Worm (Caenorhabditis elegans) whole organism, mixed stage, embryonic: ENCODE measurements around the gene cat-1.

ENCODE experiments used
- M03D4.4 ChIP-seq: sonication (generic microtip); optimal IDR thresholded peaks from 2 replicates; lab custom pipeline; 2017; ENCODE audit warnings: mild to moderate bottlenecking, missing genetic modification characterization, missing compliant biosample characterization
- bed-3 ChIP-seq: fragments of 200-800 bp; sonication (Bioruptor generic); optimal IDR thresholded peaks from 3 replicates; lab custom pipeline; 2018; ENCODE audit warnings: mild to moderate bottlenecking, missing genetic modification characterization, moderate library complexity, missing compliant biosample characterization
- blmp-1 ChIP-seq: fragments of 150-350 bp; optimal IDR thresholded peaks from 2 replicates; lab custom pipeline; 2014; ENCODE audit warnings: missing biosample characterization, missing genetic modification characterization
- ceh-39 ChIP-seq: fragments of 150-350 bp; optimal IDR thresholded peaks from 2 replicates; lab custom pipeline; 2014; ENCODE audit warnings: missing biosample characterization, missing genetic modification characterization
- ceh-43 ChIP-seq: fragments of 200-800 bp; sonication (Bioruptor generic); optimal IDR thresholded peaks from 2 replicates; lab custom pipeline; 2018; ENCODE audit warnings: mild to moderate bottlenecking, missing genetic modification characterization, moderate library complexity, missing compliant biosample characterization
- ceh-83 ChIP-seq: fragments of 200-800 bp; sonication (Bioruptor generic); optimal IDR thresholded peaks from 2 replicates; lab custom pipeline; 2018; ENCODE audit warnings: mild to moderate bottlenecking, missing genetic modification characterization, missing compliant biosample characterization
- ces-1 ChIP-seq: fragments of 150-350 bp; optimal IDR thresholded peaks from 2 replicates; lab custom pipeline; 2014; ENCODE audit warnings: missing biosample characterization, missing genetic modification reagents, missing genetic modification characterization
- drap-1 ChIP-seq: fragments of 200-800 bp; sonication (Bioruptor generic); optimal IDR thresholded peaks from 3 replicates; lab custom pipeline; 2018; ENCODE audit warnings: mild to moderate bottlenecking, missing genetic modification characterization, missing compliant biosample characterization
- elt-3 ChIP-seq: fragments of 150-350 bp; optimal IDR thresholded peaks from 2 replicates; lab custom pipeline; 2014; ENCODE audit warnings: missing biosample characterization, missing genetic modification characterization
- flh-1 ChIP-seq: fragments of 200-800 bp; sonication (Bioruptor generic); optimal IDR thresholded peaks from 2 replicates; lab custom pipeline; 2018; ENCODE audit warnings: mild to moderate bottlenecking, missing genetic modification characterization, moderate library complexity, missing compliant biosample characterization
- ham-2 ChIP-seq: fragments of 200-800 bp; sonication (Bioruptor generic); optimal IDR thresholded peaks from 2 replicates; lab custom pipeline; 2018; ENCODE audit warnings: mild to moderate bottlenecking, missing genetic modification characterization, missing compliant biosample characterization
- hlh-1 ChIP-seq: fragments of 150-350 bp; optimal IDR thresholded peaks from 2 replicates; lab custom pipeline; 2014; ENCODE audit warnings: missing biosample characterization, missing genetic modification reagents, missing genetic modification characterization
- lin-13 ChIP-seq: fragments of 150-350 bp; optimal IDR thresholded peaks from 2 replicates; lab custom pipeline; 2014; ENCODE audit warnings: missing biosample characterization, missing genetic modification characterization
- lin-32 ChIP-seq: fragments of 200-800 bp; sonication (Bioruptor generic); optimal IDR thresholded peaks from 2 replicates; lab custom pipeline; 2018; ENCODE audit warnings: mild to moderate bottlenecking, missing genetic modification characterization, missing compliant biosample characterization
- lsy-2 ChIP-seq: fragments of 150-350 bp; optimal IDR thresholded peaks from 2 replicates; lab custom pipeline; 2014; ENCODE audit warnings: missing biosample characterization, missing genetic modification characterization
- mep-1 ChIP-seq: fragments of 150-350 bp; optimal IDR thresholded peaks from 2 replicates; lab custom pipeline; 2017; ENCODE audit warnings: missing biosample characterization, missing genetic modification reagents, missing genetic modification characterization, inconsistent platforms
- mls-2 ChIP-seq: sonication (generic microtip); optimal IDR thresholded peaks from 2 replicates; lab custom pipeline; 2016; ENCODE audit warnings: mild to moderate bottlenecking, missing genetic modification characterization, moderate library complexity, missing compliant biosample characterization
- nhr-12 ChIP-seq: fragments of 150-350 bp; optimal IDR thresholded peaks from 2 replicates; lab custom pipeline; 2014; ENCODE audit warnings: missing biosample characterization, missing genetic modification characterization
- nhr-2 ChIP-seq: fragments of 150-350 bp; optimal IDR thresholded peaks from 2 replicates; lab custom pipeline; 2014; ENCODE audit warnings: missing biosample characterization, missing genetic modification characterization
- nhr-237 ChIP-seq: fragments of 150-350 bp; optimal IDR thresholded peaks from 2 replicates; lab custom pipeline; 2014; ENCODE audit warnings: missing biosample characterization, missing genetic modification characterization
- nhr-28 ChIP-seq: fragments of 150-350 bp; optimal IDR thresholded peaks from 2 replicates; lab custom pipeline; 2014; ENCODE audit warnings: missing biosample characterization, missing genetic modification characterization
- nhr-76 ChIP-seq: sonication (generic microtip); optimal IDR thresholded peaks from 2 replicates; lab custom pipeline; 2017; ENCODE audit warnings: missing biosample characterization, missing genetic modification characterization
- pha-4 ChIP-seq: fragments of 150-350 bp; optimal IDR thresholded peaks from 2 replicates; lab custom pipeline; 2018; ENCODE audit warnings: missing biosample characterization, missing genetic modification reagents, missing genetic modification characterization
- sem-2 ChIP-seq: fragments of 200-800 bp; sonication (Bioruptor generic); optimal IDR thresholded peaks from 2 replicates; lab custom pipeline; 2018; ENCODE audit warnings: mild to moderate bottlenecking, missing genetic modification characterization, missing compliant biosample characterization
- snpc-4 ChIP-seq: fragments of 150-350 bp; optimal IDR thresholded peaks from 2 replicates; lab custom pipeline; 2014; ENCODE audit warnings: missing biosample characterization, missing genetic modification characterization
- sptf-1 ChIP-seq: sonication (generic microtip); optimal IDR thresholded peaks from 2 replicates; lab custom pipeline; 2017; ENCODE audit warnings: mild to moderate bottlenecking, missing genetic modification characterization, moderate library complexity, missing compliant biosample characterization
- tbx-8 ChIP-seq: fragments of 200-800 bp; sonication (Bioruptor generic); optimal IDR thresholded peaks from 2 replicates; lab custom pipeline; 2018; ENCODE audit warnings: mild to moderate bottlenecking, missing genetic modification characterization, moderate library complexity, missing compliant biosample characterization
- unc-120 ChIP-seq: sonication (generic microtip); optimal IDR thresholded peaks from 2 replicates; lab custom pipeline; 2017; ENCODE audit warnings: missing genetic modification characterization, missing compliant biosample characterization; ENCODE audit not compliant: poor library complexity, severe bottlenecking
- unc-39 ChIP-seq: fragments of 150-350 bp; optimal IDR thresholded peaks from 2 replicates; lab custom pipeline; 2014; ENCODE audit warnings: missing biosample characterization, missing genetic modification characterization
- unc-62 ChIP-seq: fragments of 150-350 bp; optimal IDR thresholded peaks from 2 replicates; lab custom pipeline; 2014; ENCODE audit warnings: missing biosample characterization, missing genetic modification reagents, missing genetic modification characterization
- zip-8 ChIP-seq: fragments of 150-350 bp; optimal IDR thresholded peaks from 2 replicates; lab custom pipeline; 2014; ENCODE audit warnings: missing biosample characterization, missing genetic modification characterization
- ztf-11 ChIP-seq: fragments of 150-350 bp; optimal IDR thresholded peaks from 2 replicates; lab custom pipeline; 2014; ENCODE audit warnings: missing biosample characterization, missing genetic modification characterization

Gene cat-1

DNA sequence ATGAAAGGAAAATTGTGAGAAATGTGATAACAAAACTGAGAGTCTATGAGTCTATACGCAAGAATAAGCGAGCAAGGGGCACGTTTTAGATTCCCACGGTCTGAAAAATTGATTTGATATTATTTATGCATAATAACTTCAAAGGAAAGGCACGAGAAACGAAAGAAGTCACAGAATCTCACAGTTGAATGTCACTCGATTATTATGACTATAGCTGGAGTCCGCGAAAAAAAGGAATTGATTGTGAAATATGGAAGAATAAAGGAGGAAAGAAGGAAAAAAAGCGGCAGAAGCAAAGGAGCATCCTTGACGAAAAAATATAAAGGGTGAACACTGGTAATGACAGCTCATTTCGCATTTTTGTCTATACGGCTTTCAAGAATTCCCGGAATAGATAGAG, at the start of gene cat-1:
cat-1 (minus strand) TSS at position 101 of the 400 bp plus-strand sequence.
- TF ChIP-seq nhr-12 (tag; lab: Kevin White, UChicago) (no peak), drap-1 (GFP tag; lab: Kevin White, UChicago) (no peak), nhr-28 (tag; lab: Kevin White, UChicago) (no peak), bed-3 (GFP tag; lab: Kevin White, UChicago) (no peak), hlh-1 (tag; lab: Kevin White, UChicago) (no peak), mls-2 (tag; lab: Kevin White, UChicago) (no peak), unc-39 (tag; lab: Kevin White, UChicago) (no peak), M03D4.4 (tag; lab: Kevin White, UChicago) (no peak), ham-2 (GFP tag; lab: Kevin White, UChicago) (no peak), ztf-11 (tag; lab: Kevin White, UChicago) (no peak), nhr-76 (tag; lab: Kevin White, UChicago) (no peak), blmp-1 (no peak), mep-1 (tag; lab: Kevin White, UChicago) (no peak), nhr-2 (tag; lab: Kevin White, UChicago) (no peak), unc-62 (GFP tag; lab: Kevin White, UChicago) (no peak), pha-4 (tag; lab: Kevin White, UChicago) (no peak), sptf-1 (tag; lab: Kevin White, UChicago) (no peak), zip-8 (no peak), ceh-83 (GFP tag; lab: Kevin White, UChicago) (no peak)

DNA sequence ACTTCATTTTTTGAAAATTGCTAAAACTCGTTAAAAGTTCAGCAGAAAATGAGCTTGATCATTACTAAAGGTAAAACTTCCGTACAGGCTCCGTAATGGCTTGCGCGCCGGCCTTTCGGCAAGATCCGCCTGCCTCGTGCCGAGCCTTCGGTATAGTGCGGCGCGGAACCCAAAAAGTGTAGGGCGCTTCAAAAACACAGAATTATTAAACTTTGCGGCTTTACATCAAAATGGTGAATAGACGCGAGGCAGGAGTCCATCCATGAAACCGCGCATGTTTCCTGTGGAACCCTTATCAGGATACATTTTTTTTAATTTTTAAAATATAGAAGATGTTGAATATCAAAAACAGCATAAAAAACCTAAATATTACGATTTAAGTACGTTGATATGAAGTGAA, 42.6 kb upstream of the cat-1 start:
- TF ChIP-seq ztf-11 (tag; lab: Kevin White, UChicago) (no peak), mep-1 (tag; lab: Kevin White, UChicago) (no peak), ces-1 (GFP tag; lab: Kevin White, UChicago) (no peak), lin-13 (no peak), lin-32 (GFP tag; lab: Kevin White, UChicago) (no peak), lsy-2 (tag; lab: Kevin White, UChicago) (no peak), nhr-28 (tag; lab: Kevin White, UChicago) (no peak), flh-1 (GFP tag; lab: Kevin White, UChicago) (no peak), sem-2 (GFP tag; lab: Kevin White, UChicago) (no peak), zip-8 (no peak), unc-39 (tag; lab: Kevin White, UChicago) (no peak), tbx-8 (GFP tag; lab: Kevin White, UChicago) (no peak), elt-3 (tag; lab: Kevin White, UChicago) (no peak), unc-120 (tag; lab: Kevin White, UChicago) (no peak), nhr-237 (tag; lab: Kevin White, UChicago) (no peak), nhr-12 (tag; lab: Kevin White, UChicago) (no peak), snpc-4 (tag; lab: Kevin White, UChicago) (no peak), mls-2 (tag; lab: Kevin White, UChicago) (no peak), nhr-76 (tag; lab: Kevin White, UChicago) (no peak), ceh-39 (tag; lab: Kevin White, UChicago) (no peak)

DNA sequence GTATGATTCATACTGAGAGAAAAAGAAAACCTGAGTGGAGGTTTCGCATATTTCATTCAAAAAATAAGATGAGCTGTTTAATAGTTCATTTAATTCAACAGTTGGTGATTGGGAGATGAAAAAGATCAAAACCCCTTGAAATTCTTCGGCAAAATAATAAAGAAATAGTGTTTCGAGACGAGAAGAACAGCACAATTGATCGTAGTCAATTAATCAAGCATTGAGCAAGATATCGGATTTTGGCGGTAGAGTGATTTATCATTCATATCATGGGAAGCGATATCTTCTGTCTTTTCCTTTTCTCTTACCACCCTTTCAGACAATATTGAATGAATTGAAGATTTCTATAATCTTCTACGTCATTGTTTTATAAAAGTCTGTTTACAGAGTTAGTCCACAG, 36.1 kb upstream of the cat-1 start:
- TF ChIP-seq zip-8 (no peak), nhr-2 (tag; lab: Kevin White, UChicago) (no peak), sem-2 (GFP tag; lab: Kevin White, UChicago) (no peak), lin-13 (no peak), nhr-12 (tag; lab: Kevin White, UChicago) (no peak), unc-62 (GFP tag; lab: Kevin White, UChicago) (peak; percentile 26), mls-2 (tag; lab: Kevin White, UChicago) (no peak)
- TF ChIP-seq, all 35 proteins: peak for 1

DNA sequence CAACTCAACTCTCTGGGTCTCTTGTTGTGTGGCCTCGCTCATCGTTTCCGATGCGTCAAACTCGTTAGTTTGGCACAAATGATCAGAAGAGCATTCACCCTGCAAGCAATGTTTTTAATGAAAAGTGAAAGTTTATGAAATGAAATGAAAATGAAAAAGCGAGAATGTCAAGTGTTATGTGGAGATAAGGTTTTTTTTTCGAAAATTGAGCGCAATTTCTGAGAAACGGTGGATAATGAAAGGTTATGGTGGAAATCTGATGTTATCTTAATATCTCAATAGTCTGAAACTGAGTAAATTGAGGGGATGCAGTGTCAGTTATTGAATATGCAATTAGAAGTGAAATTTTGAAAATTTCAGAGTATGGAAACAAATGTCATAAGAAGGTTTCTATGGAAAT, 32.7 kb upstream of the cat-1 start, which contains the start of gene gnrr-4:
gnrr-4 (minus strand) TSS at position 101 of the 400 bp plus-strand sequence.
- TF ChIP-seq drap-1 (GFP tag; lab: Kevin White, UChicago) = no peak
- no peak for TF ChIP-seq nhr-76 (tag; lab: Kevin White, UChicago)
- TF ChIP-seq ham-2 (GFP tag; lab: Kevin White, UChicago) = no peak
- TF ChIP-seq ceh-43 (GFP tag; lab: Kevin White, UChicago) = no peak
- no peak for TF ChIP-seq unc-120 (tag; lab: Kevin White, UChicago)
- no peak for TF ChIP-seq mls-2 (tag; lab: Kevin White, UChicago)
- TF ChIP-seq, all 35 proteins: peak for 0
